Worm (Caenorhabditis elegans) whole organism, young adult: ENCODE data around the gene F54F7.2.

Source experiments
- dpl-1 ChIP-seq: fragments of 150-350 bp; optimal IDR thresholded peaks from 2 replicates; lab custom pipeline; 2014; ENCODE audit warnings: missing biosample characterization, missing genetic modification reagents, missing genetic modification characterization
- egl-44 ChIP-seq: fragments of 200-800 bp; sonication (Bioruptor generic); IDR thresholded peaks from 2 replicates; pipeline ENCODE4 v1.3.6; 2022; ENCODE audit warnings: missing genetic modification reagents, missing genetic modification characterization, missing compliant biosample characterization
- hlh-26 ChIP-seq: fragments of 200-800 bp; sonication (Bioruptor generic); conservative IDR thresholded peaks from 2 replicates; pipeline ENCODE4 v1.3.6; 2022; ENCODE audit warnings: missing genetic modification reagents, missing genetic modification characterization, missing compliant biosample characterization
- unc-130 ChIP-seq: sonication (generic microtip); optimal IDR thresholded peaks from 2 replicates; lab custom pipeline; 2016; ENCODE audit warnings: missing genetic modification reagents, missing genetic modification characterization, missing compliant biosample characterization

DNA sequence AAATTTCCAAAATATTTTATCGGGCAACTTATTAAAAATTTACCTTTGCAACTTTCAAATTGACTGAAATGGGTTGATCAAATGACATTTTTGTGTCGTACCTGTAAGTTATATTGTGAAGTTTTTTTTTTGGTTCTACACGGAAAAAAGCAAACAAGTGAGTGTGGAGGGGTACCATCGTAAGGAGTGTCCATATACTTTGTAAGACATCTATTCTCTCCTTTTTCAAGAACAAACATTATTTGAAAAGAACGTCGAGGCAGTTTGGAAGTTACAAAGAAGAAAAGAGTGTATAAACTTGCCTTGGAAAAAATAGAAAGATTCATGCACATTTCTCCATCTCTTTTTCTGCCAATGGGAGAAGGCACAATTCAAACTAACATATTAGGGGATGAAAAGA, 6.1 kb upstream of the F54F7.2 start, which contains the start of gene taf-7.1:
- TF ChIP-seq egl-44 (GFP tag; lab: Robert Waterston, UW), result no peak
- no peak for TF ChIP-seq dpl-1 (GFP tag; lab: Kevin White, UChicago)
- no peak for TF ChIP-seq hlh-26 (GFP tag; lab: Robert Waterston, UW)
- no peak for TF ChIP-seq unc-130 (GFP tag; lab: Kevin White, UChicago)
